Fruit fly (Drosophila melanogaster) whole organism, embryonic: Measurements from ENCODE around the gene Os-C.
A peak's percentile ranks its signal among the peaks of the same experiment; 100 is the strongest.

ENCODE experiments used
- Abd-B ChIP-seq: fragments of 200-800 bp; sonication (Bioruptor generic); optimal IDR thresholded peaks from 2 replicates; lab custom pipeline; 2018; ENCODE audit warnings: missing biosample characterization, mild to moderate bottlenecking, missing genetic modification characterization, moderate library complexity
- Asciz ChIP-seq: fragments of 200-800 bp; sonication (Bioruptor generic); optimal IDR thresholded peaks from 2 replicates; lab custom pipeline; 2017; ENCODE audit warnings: missing biosample characterization, mild to moderate bottlenecking, missing genetic modification characterization, missing genetic modification reagents
- Atf3 ChIP-seq: fragments of 200-800 bp; sonication (Bioruptor generic); optimal IDR thresholded peaks from 3 replicates; lab custom pipeline; 2016; ENCODE audit warnings: missing biosample characterization, missing genetic modification characterization
- Blimp-1 ChIP-seq: fragments of 200-800 bp; sonication (Bioruptor generic); optimal IDR thresholded peaks from 3 replicates; lab custom pipeline; 2018; ENCODE audit warnings: missing biosample characterization, missing genetic modification characterization, mild to moderate bottlenecking, moderate library complexity, missing genetic modification reagents
- CG10274 ChIP-seq: fragments of 200-800 bp; sonication (Bioruptor generic); optimal IDR thresholded peaks from 3 replicates; lab custom pipeline; 2017; ENCODE audit warnings: missing biosample characterization, mild to moderate bottlenecking, missing genetic modification characterization
- CG10979 ChIP-seq: fragments of 200-800 bp; sonication (Bioruptor generic); optimal IDR thresholded peaks from 2 replicates; lab custom pipeline; 2018; ENCODE audit warnings: missing biosample characterization, mild to moderate bottlenecking, missing genetic modification characterization, moderate library complexity
- CG11504 ChIP-seq: fragments of 200-800 bp; sonication (Bioruptor generic); optimal IDR thresholded peaks from 3 replicates; lab custom pipeline; 2019; ENCODE audit warnings: missing biosample characterization, mild to moderate bottlenecking, missing genetic modification characterization, moderate library complexity
- CG12071 ChIP-seq: fragments of 200-800 bp; sonication (Bioruptor generic); optimal IDR thresholded peaks from 3 replicates; lab custom pipeline; 2018; ENCODE audit warnings: missing biosample characterization, mild to moderate bottlenecking, missing genetic modification characterization
- CG12942 ChIP-seq: fragments of 200-800 bp; sonication (Bioruptor generic); optimal IDR thresholded peaks from 3 replicates; lab custom pipeline; 2016; ENCODE audit warnings: missing biosample characterization, missing genetic modification characterization
- CG14860 ChIP-seq: fragments of 200-800 bp; sonication (Bioruptor generic); IDR thresholded peaks from 3 replicates; pipeline ENCODE4 v1.3.6; 2022; ENCODE audit warnings: missing biosample characterization, missing genetic modification characterization; ENCODE audit not compliant: partially characterized antibody
- CG1529 ChIP-seq: fragments of 200-800 bp; sonication (Bioruptor generic); optimal IDR thresholded peaks from 3 replicates; lab custom pipeline; 2018; ENCODE audit warnings: missing biosample characterization, missing genetic modification characterization
- CG17912 ChIP-seq: fragments of 200-800 bp; sonication (Bioruptor generic); optimal IDR thresholded peaks from 2 replicates; lab custom pipeline; 2018; ENCODE audit warnings: missing biosample characterization, mild to moderate bottlenecking, missing genetic modification characterization
- CG18011 ChIP-seq: fragments of 200-800 bp; sonication (Bioruptor generic); optimal IDR thresholded peaks from 2 replicates; lab custom pipeline; 2017; ENCODE audit warnings: missing biosample characterization, missing genetic modification characterization, mild to moderate bottlenecking, moderate library complexity, missing genotype
- CG18262 ChIP-seq: fragments of 200-800 bp; optimal IDR thresholded peaks from 3 replicates; lab custom pipeline; 2019; ENCODE audit warnings: missing biosample characterization, mild to moderate bottlenecking, missing genetic modification characterization, moderate library complexity
- CG32772 ChIP-seq: fragments of 200-800 bp; sonication (Bioruptor generic); IDR thresholded peaks from 2 replicates; pipeline ENCODE4 v1.3.6; 2022; ENCODE audit warnings: missing biosample characterization, missing genetic modification characterization
- CG43689 ChIP-seq: fragments of 200-800 bp; sonication (Bioruptor generic); IDR thresholded peaks from 2 replicates; pipeline ENCODE4 v1.3.6; 2022; ENCODE audit warnings: missing biosample characterization, missing genetic modification characterization
- CG4424 ChIP-seq: fragments of 200-800 bp; sonication (Bioruptor generic); optimal IDR thresholded peaks from 3 replicates; lab custom pipeline; 2016; ENCODE audit warnings: missing biosample characterization, missing genetic modification characterization
- CG4730 ChIP-seq: fragments of 200-800 bp; sonication (Bioruptor generic); IDR thresholded peaks from 2 replicates; pipeline ENCODE4 v1.3.6; 2022; ENCODE audit warnings: missing biosample characterization, missing genetic modification characterization
- CG5953 ChIP-seq: fragments of 200-800 bp; sonication (Bioruptor generic); IDR thresholded peaks from 2 replicates; pipeline ENCODE4 v1.3.6; 2022; ENCODE audit warnings: missing biosample characterization, missing genetic modification characterization
- CG6254 ChIP-seq: fragments of 200-800 bp; sonication (Bioruptor generic); optimal IDR thresholded peaks from 3 replicates; lab custom pipeline; 2017; ENCODE audit warnings: mild to moderate bottlenecking, missing biosample characterization, missing genetic modification reagents, missing genetic modification characterization
- CG6683 ChIP-seq: fragments of 200-800 bp; sonication (Bioruptor generic); optimal IDR thresholded peaks from 2 replicates; lab custom pipeline; 2017; ENCODE audit warnings: missing biosample characterization, mild to moderate bottlenecking, missing genetic modification characterization, missing genetic modification reagents
- Dek ChIP-seq: fragments of 200-800 bp; sonication (Bioruptor generic); optimal IDR thresholded peaks from 3 replicates; lab custom pipeline; 2019; ENCODE audit warnings: missing biosample characterization, mild to moderate bottlenecking, missing genetic modification characterization, moderate library complexity
- Dp ChIP-seq: fragments of 200-800 bp; sonication (Bioruptor generic); optimal IDR thresholded peaks from 2 replicates; lab custom pipeline; 2018; ENCODE audit warnings: missing biosample characterization, mild to moderate bottlenecking, missing genetic modification characterization, moderate library complexity
- E2f1 ChIP-seq: fragments of 200-800 bp; sonication (Bioruptor generic); IDR thresholded peaks from 2 replicates; pipeline ENCODE4 v1.3.6; 2022; ENCODE audit warnings: missing biosample characterization, missing genetic modification characterization
- Eip74EF ChIP-seq, 2 experiments: fragments of 200-800 bp in 1 of 2; fragments of >200 bp in 1 of 2; sonication (Bioruptor generic) in 1 of 2; optimal IDR thresholded peaks; 2 replicates each; lab custom pipeline; 2017 to 2019; ENCODE audit warnings: missing biosample characterization in 2 of 2, missing genetic modification characterization in 2 of 2, mild to moderate bottlenecking in 1 of 2, moderate library complexity in 1 of 2
- HHEX ChIP-seq: fragments of 200-800 bp; sonication (Bioruptor generic); optimal IDR thresholded peaks from 3 replicates; lab custom pipeline; 2017; ENCODE audit warnings: missing biosample characterization, mild to moderate bottlenecking, missing genetic modification characterization, missing genetic modification reagents
- Hsf ChIP-seq: fragments of 200-800 bp; sonication (Bioruptor generic); optimal IDR thresholded peaks from 3 replicates; lab custom pipeline; 2016; ENCODE audit warnings: missing biosample characterization, missing genetic modification characterization
- Mad ChIP-seq: fragments of 200-800 bp; sonication (Bioruptor generic); optimal IDR thresholded peaks from 2 replicates; lab custom pipeline; 2016; ENCODE audit warnings: missing biosample characterization, missing genetic modification characterization
- Nf-YA ChIP-seq: fragments of 200-800 bp; sonication (Bioruptor generic); IDR thresholded peaks from 2 replicates; pipeline ENCODE4 v1.3.6; 2022; ENCODE audit warnings: missing biosample characterization, missing genetic modification characterization
- Opbp ChIP-seq: fragments of 200-800 bp; sonication (Bioruptor generic); IDR thresholded peaks from 3 replicates; pipeline ENCODE4 v1.3.6; 2022; ENCODE audit warnings: missing biosample characterization, missing genetic modification characterization; ENCODE audit not compliant: partially characterized antibody
- Sry-δ ChIP-seq: fragments of 200-800 bp; sonication (Bioruptor generic); optimal IDR thresholded peaks from 2 replicates; lab custom pipeline; 2016; ENCODE audit warnings: missing biosample characterization, missing genetic modification characterization
- Stat92E ChIP-seq, 3 experiments: fragments of >200 bp in 2 of 3; fragments of 200-800 bp in 1 of 3; sonication (Bioruptor generic) in 1 of 3; optimal IDR thresholded peaks; 2 replicates each; lab custom pipeline; 2017 to 2019; ENCODE audit warnings: missing biosample characterization in 3 of 3, missing genetic modification characterization in 3 of 3, mild to moderate bottlenecking in 1 of 3, moderate library complexity in 1 of 3
- Trl ChIP-seq, 3 experiments: fragments of >200 bp in 2 of 3; fragments of 200-800 bp in 1 of 3; sonication (Bioruptor generic) in 1 of 3; optimal IDR thresholded peaks; 2 replicates in 1 of 3; 3 replicates in 2 of 3; lab custom pipeline; 2016 to 2017; ENCODE audit warnings: missing biosample characterization in 1 of 3, missing genetic modification characterization in 1 of 3
- Xbp1 ChIP-seq: fragments of 200-800 bp; sonication (Bioruptor generic); optimal IDR thresholded peaks from 3 replicates; lab custom pipeline; 2016; ENCODE audit warnings: missing biosample characterization, mild to moderate bottlenecking, missing genetic modification characterization
- ato ChIP-seq: fragments of 200-800 bp; sonication (Bioruptor generic); IDR thresholded peaks from 2 replicates; pipeline ENCODE4 v1.3.6; 2022; ENCODE audit warnings: missing biosample characterization, missing genetic modification characterization; ENCODE audit not compliant: partially characterized antibody
- chn ChIP-seq: fragments of 200-800 bp; sonication (Bioruptor generic); optimal IDR thresholded peaks from 2 replicates; lab custom pipeline; 2016; ENCODE audit warnings: missing biosample characterization, missing genetic modification characterization
- ftz-f1 ChIP-seq: fragments of 200-800 bp; sonication (Bioruptor generic); optimal IDR thresholded peaks from 2 replicates; lab custom pipeline; 2016; ENCODE audit warnings: missing biosample characterization, missing genetic modification characterization
- ind ChIP-seq: fragments of 200-800 bp; sonication (Bioruptor generic); optimal IDR thresholded peaks from 3 replicates; lab custom pipeline; 2016; ENCODE audit warnings: missing biosample characterization, missing genetic modification characterization
- kah ChIP-seq: fragments of 200-800 bp; sonication (Bioruptor generic); optimal IDR thresholded peaks from 2 replicates; lab custom pipeline; 2018; ENCODE audit warnings: missing biosample characterization, mild to moderate bottlenecking, missing genetic modification characterization
- lab ChIP-seq: fragments of 200-800 bp; sonication (Bioruptor generic); optimal IDR thresholded peaks from 3 replicates; lab custom pipeline; 2017; ENCODE audit warnings: missing biosample characterization, missing genetic modification characterization, mild to moderate bottlenecking, moderate library complexity, missing genetic modification reagents
- nom ChIP-seq: fragments of 200-800 bp; sonication (Bioruptor generic); optimal IDR thresholded peaks from 2 replicates; lab custom pipeline; 2017; ENCODE audit warnings: missing biosample characterization, missing genetic modification characterization, mild to moderate bottlenecking, moderate library complexity, missing genetic modification reagents
- org-1 ChIP-seq: fragments of 200-800 bp; sonication (Bioruptor generic); optimal IDR thresholded peaks from 2 replicates; lab custom pipeline; 2017; ENCODE audit warnings: missing biosample characterization, missing genetic modification characterization
- sc ChIP-seq, 3 experiments: fragments of >200 bp in 2 of 3; fragments of 200-800 bp in 1 of 3; sonication (Bioruptor generic) in 1 of 3; optimal IDR thresholded peaks; 2 replicates in 2 of 3; 3 replicates in 1 of 3; lab custom pipeline; 2017; ENCODE audit warnings: mild to moderate bottlenecking in 1 of 3, missing biosample characterization in 1 of 3, missing genetic modification characterization in 1 of 3, missing genetic modification reagents in 1 of 3
- so ChIP-seq: fragments of 200-800 bp; sonication (Bioruptor generic); IDR thresholded peaks from 3 replicates; pipeline ENCODE4 v1.3.6; 2022; ENCODE audit warnings: missing biosample characterization, missing genetic modification characterization
- twi ChIP-seq: fragments of 200-800 bp; optimal IDR thresholded peaks from 2 replicates; lab custom pipeline; 2019; ENCODE audit warnings: missing biosample characterization, mild to moderate bottlenecking, missing genetic modification characterization, moderate library complexity
- wek ChIP-seq: fragments of 200-800 bp; sonication (Bioruptor generic); optimal IDR thresholded peaks from 3 replicates; lab custom pipeline; 2018; ENCODE audit warnings: missing biosample characterization, mild to moderate bottlenecking, missing genetic modification characterization, moderate library complexity
- zen ChIP-seq: fragments of 200-800 bp; sonication (Bioruptor generic); optimal IDR thresholded peaks from 3 replicates; lab custom pipeline; 2018; ENCODE audit warnings: missing biosample characterization, mild to moderate bottlenecking, missing genetic modification characterization, moderate library complexity

Gene Os-C

dm6 chr3R:7962778-7963494, 15.8 kb upstream of the Os-C start (continued):
- TF ChIP-seq Xbp1 (GFP tag; lab: Kevin White, UChicago) (peak; percentile 15), kah (GFP tag; lab: Kevin White, UChicago) (no peak), Opbp (GFP tag; lab: Robert Waterston, UW) (0 out of 3 replicates have a peak, but pooled peaks have one; percentile 47), Stat92E (GFP tag; optimal IDR thresholded peaks at IDR 0.05; lab: Kevin White, UChicago) (no peak), CG4424 (peak; percentile 76), Hsf (peak; percentile 29), CG4730 (no peak), CG6683 (no peak), zen (tag; lab: Kevin White, UChicago) (peak; percentile 20), HHEX (GFP tag; lab: Kevin White, UChicago) (no peak), Asciz (peak; percentile 55), Mad (GFP tag; lab: Kevin White, UChicago) (no peak), E2f1 (GFP tag; lab: Robert Waterston, UW) (0 out of 2 replicates have a peak, but pooled peaks have one; percentile 22), CG11504 (tag; lab: Kevin White, UChicago) (peak; percentile 63), CG18011 (GFP tag; lab: Kevin White, UChicago) (no peak), Dek (tag; lab: Kevin White, UChicago) (no peak), CG18262 (tag; lab: Kevin White, UChicago) (peak; percentile 92), so (GFP tag; lab: Robert Waterston, UW) (no peak), CG10979 (tag; lab: Kevin White, UChicago) (peak; percentile 79), ato (GFP tag; lab: Robert Waterston, UW) (no peak), org-1 (GFP tag; lab: Kevin White, UChicago) (no peak), CG12942 (GFP tag; lab: Kevin White, UChicago) (no peak), CG17912 (no peak), ind (GFP tag; lab: Kevin White, UChicago) (no peak), CG14860 (GFP tag; lab: Robert Waterston, UW) (0 out of 3 replicates have a peak, but pooled peaks have one; percentile 34), CG43689 (GFP tag; lab: Robert Waterston, UW) (no peak), Atf3 (GFP tag; lab: Kevin White, UChicago) (no peak), Sry-δ (no peak), ftz-f1 (no peak), Nf-YA (no peak), CG32772 (peak; percentile 46), Dp (no peak), lab (GFP tag; lab: Kevin White, UChicago) (no peak), wek (GFP tag; lab: Kevin White, UChicago) (no peak), Eip74EF (GFP tag; optimal IDR thresholded peaks at IDR 0.05; lab: Kevin White, UChicago) (no peak), sc (optimal IDR thresholded peaks at IDR 0.05; lab: Kevin White, UChicago) (no peak), sc (GFP tag; optimal IDR thresholded peaks at IDR 0.05; lab: Kevin White, UChicago) (peak; percentile 75), CG6254 (GFP tag; lab: Kevin White, UChicago) (peak; percentile 44), Trl (optimal IDR thresholded peaks at IDR 0.05; lab: Kevin White, UChicago) (peak in 1 of 2 experiments; percentile 39), Trl (GFP tag; optimal IDR thresholded peaks at IDR 0.05; lab: Kevin White, UChicago) (no peak), CG12071 (GFP tag; lab: Kevin White, UChicago) (no peak), CG5953 (peak; percentile 46; the same call in 1 of the 2 replicates), CG10274 (GFP tag; lab: Kevin White, UChicago) (no peak), chn (GFP tag; lab: Kevin White, UChicago) (peak; percentile 11), nom (GFP tag; lab: Kevin White, UChicago) (no peak), twi (tag; lab: Kevin White, UChicago) (peak; percentile 31), Blimp-1 (GFP tag; lab: Kevin White, UChicago) (peak; percentile 32), CG1529 (GFP tag; lab: Kevin White, UChicago) (peak; percentile 55), Abd-B (peak; percentile 51)
